Worm (Caenorhabditis elegans) whole organism, young adult: ENCODE data around the gene sym-4.
A peak's percentile ranks its signal among the peaks of the same experiment; 100 is the strongest.

Experiments
- B0336.3 ChIP-seq: fragments of 200-800 bp; sonication (Bioruptor generic); IDR thresholded peaks from 2 replicates; pipeline ENCODE4 v1.3.6; 2022; ENCODE audit warnings: missing genetic modification characterization, missing compliant biosample characterization
- F49E8.2 ChIP-seq: sonication (generic microtip); optimal IDR thresholded peaks from 3 replicates; lab custom pipeline; 2017; ENCODE audit warnings: missing genetic modification characterization, mild to moderate bottlenecking, missing compliant biosample characterization, antibody characterized with exemption, moderate library complexity; ENCODE audit not compliant: insufficient read depth
- F52B5.7 ChIP-seq: sonication (generic microtip); optimal IDR thresholded peaks from 2 replicates; lab custom pipeline; 2016; ENCODE audit warnings: mild to moderate bottlenecking, missing genetic modification characterization, missing compliant biosample characterization
- Y53G8AR.9 ChIP-seq: fragments of 200-800 bp; sonication (Bioruptor generic); conservative IDR thresholded peaks from 2 replicates; pipeline ENCODE4 v1.3.6; 2022; ENCODE audit warnings: missing genetic modification reagents, missing genetic modification characterization, missing compliant biosample characterization
- Y56A3A.18 ChIP-seq: fragments of 200-800 bp; sonication (Bioruptor generic); IDR thresholded peaks from 2 replicates; pipeline ENCODE4 v1.3.6; 2022; ENCODE audit warnings: missing genetic modification reagents, missing genetic modification characterization, missing compliant biosample characterization
- Y79H2A.3 ChIP-seq: fragments of 200-800 bp; sonication (Bioruptor generic); conservative IDR thresholded peaks from 2 replicates; pipeline ENCODE4 v1.3.6; 2022; ENCODE audit warnings: missing genetic modification reagents, missing genetic modification characterization, missing compliant biosample characterization
- Y95B8A.8 ChIP-seq: fragments of 200-800 bp; sonication (Bioruptor generic); IDR thresholded peaks from 2 replicates; pipeline ENCODE4 v1.3.6; 2022; ENCODE audit warnings: missing genetic modification reagents, missing genetic modification characterization, missing compliant biosample characterization
- ZK185.1 ChIP-seq: sonication (generic microtip); optimal IDR thresholded peaks from 2 replicates; lab custom pipeline; 2016; ENCODE audit warnings: mild to moderate bottlenecking, missing genetic modification characterization, missing compliant biosample characterization; ENCODE audit not compliant: poor library complexity, severe bottlenecking
- attf-6 ChIP-seq: fragments of 200-800 bp; sonication (Bioruptor generic); IDR thresholded peaks from 2 replicates; pipeline ENCODE4 v1.3.6; 2022; ENCODE audit warnings: missing genetic modification reagents, missing genetic modification characterization, missing compliant biosample characterization
- bed-1 ChIP-seq: fragments of 200-800 bp; sonication (Bioruptor generic); IDR thresholded peaks from 2 replicates; pipeline ENCODE4 v1.3.6; 2022; ENCODE audit warnings: missing genetic modification reagents, missing genetic modification characterization, missing compliant biosample characterization
- cebp-1 ChIP-seq, 2 experiments: fragments of 200-800 bp in 1 of 2; sonication (Bioruptor generic) in 1 of 2; sonication (generic microtip) in 1 of 2; IDR thresholded peaks in 1 of 2; optimal IDR thresholded peaks in 1 of 2; 2 replicates each; pipeline versions ENCODE4 v1.3.6 to Lab custom; 2017 to 2022; ENCODE audit warnings: missing compliant biosample characterization in 2 of 2, missing genetic modification characterization in 2 of 2, mild to moderate bottlenecking in 1 of 2, missing genetic modification reagents in 1 of 2, moderate library complexity in 1 of 2
- cebp-2 ChIP-seq: fragments of 200-800 bp; sonication (Bioruptor generic); IDR thresholded peaks from 2 replicates; pipeline ENCODE4 v1.3.6; 2022; ENCODE audit warnings: missing genetic modification characterization, missing compliant biosample characterization
- ceh-58 ChIP-seq: fragments of 200-800 bp; sonication (Bioruptor generic); IDR thresholded peaks from 2 replicates; pipeline ENCODE4 v1.3.6; 2022; ENCODE audit warnings: missing genetic modification characterization, missing compliant biosample characterization
- chd-7 ChIP-seq: sonication (generic microtip); optimal IDR thresholded peaks from 2 replicates; lab custom pipeline; 2016; ENCODE audit warnings: mild to moderate bottlenecking, missing genetic modification characterization, moderate library complexity, missing compliant biosample characterization
- dpff-1 ChIP-seq: sonication (generic microtip); optimal IDR thresholded peaks from 2 replicates; lab custom pipeline; 2017; ENCODE audit warnings: mild to moderate bottlenecking, missing genetic modification characterization, missing compliant biosample characterization
- egl-44 ChIP-seq: fragments of 200-800 bp; sonication (Bioruptor generic); IDR thresholded peaks from 2 replicates; pipeline ENCODE4 v1.3.6; 2022; ENCODE audit warnings: missing genetic modification reagents, missing genetic modification characterization, missing compliant biosample characterization
- gei-17 ChIP-seq: fragments of 200-800 bp; sonication (Bioruptor generic); optimal IDR thresholded peaks from 2 replicates; lab custom pipeline; 2018; ENCODE audit warnings: mild to moderate bottlenecking, missing genetic modification characterization, missing compliant biosample characterization
- let-607 ChIP-seq, 2 experiments: fragments of 200-800 bp in 1 of 2; sonication (Bioruptor generic) in 1 of 2; sonication (generic microtip) in 1 of 2; optimal IDR thresholded peaks; 2 replicates each; lab custom pipeline; 2016 to 2018; ENCODE audit warnings: mild to moderate bottlenecking in 2 of 2, missing compliant biosample characterization in 2 of 2, missing genetic modification characterization in 2 of 2, moderate library complexity in 2 of 2, missing genotype in 1 of 2
- lin-35 ChIP-seq, 3 experiments: fragments of 150-350 bp in 2 of 3; sonication (generic microtip) in 1 of 3; optimal IDR thresholded peaks; 2 replicates each; lab custom pipeline; 2014 to 2018; ENCODE audit warnings: missing biosample characterization in 3 of 3, missing genetic modification characterization in 3 of 3, missing genetic modification reagents in 3 of 3
- lsy-27 ChIP-seq: sonication (generic microtip); optimal IDR thresholded peaks from 2 replicates; lab custom pipeline; 2017; ENCODE audit warnings: missing genetic modification characterization, mild to moderate bottlenecking, missing compliant biosample characterization, antibody characterized with exemption, missing genotype, borderline replicate concordance; ENCODE audit not compliant: insufficient read depth
- madf-6 ChIP-seq: fragments of 200-800 bp; sonication (Bioruptor generic); IDR thresholded peaks from 2 replicates; pipeline ENCODE4 v1.3.6; 2022; ENCODE audit warnings: missing genetic modification reagents, missing genetic modification characterization, missing compliant biosample characterization
- madf-8 ChIP-seq: fragments of 200-800 bp; sonication (Bioruptor generic); conservative IDR thresholded peaks from 2 replicates; pipeline ENCODE4 v1.3.6; 2022; ENCODE audit warnings: missing genetic modification reagents, missing genetic modification characterization, missing compliant biosample characterization
- mcd-1 ChIP-seq: fragments of 200-800 bp; sonication (Bioruptor generic); IDR thresholded peaks from 2 replicates; pipeline ENCODE4 v1.3.6; 2022; ENCODE audit warnings: missing genetic modification reagents, missing genetic modification characterization, missing compliant biosample characterization
- nhr-179 ChIP-seq: sonication (generic microtip); optimal IDR thresholded peaks from 2 replicates; lab custom pipeline; 2016; ENCODE audit warnings: mild to moderate bottlenecking, missing genetic modification characterization, missing compliant biosample characterization
- pha-4 ChIP-seq: fragments of 150-350 bp; sonication (generic microtip); optimal IDR thresholded peaks from 2 replicates; lab custom pipeline; 2014; ENCODE audit warnings: missing biosample characterization, missing genetic modification reagents, missing genetic modification characterization
- rcor-1 ChIP-seq: fragments of 200-800 bp; sonication (Bioruptor generic); IDR thresholded peaks from 2 replicates; pipeline ENCODE4 v1.3.6; 2022; ENCODE audit warnings: missing genetic modification reagents, missing genetic modification characterization, missing compliant biosample characterization
- rec-8 ChIP-seq, 2 experiments: sonication (generic microtip); optimal IDR thresholded peaks; 2 replicates each; lab custom pipeline; 2016; ENCODE audit warnings: mild to moderate bottlenecking in 2 of 2, missing genetic modification characterization in 2 of 2, missing genetic modification reagents in 2 of 2, missing genotype in 2 of 2, missing biosample characterization in 1 of 2, missing compliant biosample characterization in 1 of 2, moderate library complexity in 1 of 2
- repo-1 ChIP-seq: sonication (generic microtip); optimal IDR thresholded peaks from 2 replicates; lab custom pipeline; 2017; ENCODE audit warnings: mild to moderate bottlenecking, missing genetic modification characterization, missing compliant biosample characterization
- snpc-4 ChIP-seq, 5 experiments: fragments of 150-350 bp in 1 of 5; sonication (generic microtip) in 4 of 5; optimal IDR thresholded peaks; 2 replicates each; lab custom pipeline; 2014 to 2018; ENCODE audit warnings: missing genetic modification characterization in 5 of 5, missing biosample characterization in 3 of 5, antibody characterized with exemption in 2 of 5, mild to moderate bottlenecking in 2 of 5, missing compliant biosample characterization in 2 of 5, missing genotype in 2 of 5, moderate library complexity in 2 of 5, missing genetic modification reagents in 1 of 5
- somi-1 ChIP-seq: fragments of 200-800 bp; sonication (Bioruptor generic); optimal IDR thresholded peaks from 2 replicates; lab custom pipeline; 2018; ENCODE audit warnings: mild to moderate bottlenecking, missing genetic modification characterization, missing compliant biosample characterization
- tlf-1 ChIP-seq: fragments of 200-800 bp; sonication (Bioruptor generic); optimal IDR thresholded peaks from 2 replicates; lab custom pipeline; 2018; ENCODE audit warnings: mild to moderate bottlenecking, missing genetic modification characterization, missing compliant biosample characterization
- unc-130 ChIP-seq: sonication (generic microtip); optimal IDR thresholded peaks from 2 replicates; lab custom pipeline; 2016; ENCODE audit warnings: missing genetic modification reagents, missing genetic modification characterization, missing compliant biosample characterization
- zfh-2 ChIP-seq: fragments of 200-800 bp; sonication (Bioruptor generic); conservative IDR thresholded peaks from 2 replicates; pipeline ENCODE4 v1.3.6; 2022; ENCODE audit warnings: missing genetic modification reagents, missing genetic modification characterization, missing compliant biosample characterization
- zim-3 ChIP-seq: sonication (generic microtip); optimal IDR thresholded peaks from 2 replicates; lab custom pipeline; 2017; ENCODE audit warnings: mild to moderate bottlenecking, missing genetic modification characterization, moderate library complexity, missing compliant biosample characterization
- ztf-3 ChIP-seq: fragments of 200-800 bp; sonication (Bioruptor generic); optimal IDR thresholded peaks from 2 replicates; lab custom pipeline; 2018; ENCODE audit warnings: mild to moderate bottlenecking, missing genetic modification characterization, missing compliant biosample characterization

The sym-4 gene

DNA sequence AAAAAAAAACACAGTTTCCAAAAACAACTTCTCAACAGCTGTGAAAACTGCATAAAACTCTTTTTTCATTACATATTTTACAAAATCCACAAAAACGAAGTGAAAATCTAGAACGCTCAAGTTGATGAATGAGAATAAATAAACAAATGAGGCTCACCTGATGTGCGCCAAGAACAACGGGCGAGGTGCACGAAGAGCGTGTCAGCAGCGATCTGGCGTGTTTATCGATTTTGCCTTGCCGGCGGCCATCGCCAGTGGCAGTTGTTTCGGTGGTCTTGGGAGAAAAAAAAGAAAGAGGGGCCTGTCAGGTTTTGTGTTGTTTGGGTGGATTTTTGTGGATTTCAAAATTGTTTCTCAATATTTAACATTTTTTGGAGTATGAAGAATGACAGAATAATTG is 4.4 kb upstream of the sym-4 start, which contains the start of gene idhb-1 (continued):
- TF ChIP-seq tlf-1 (GFP tag; lab: Kevin White, UChicago), result no peak
- TF ChIP-seq madf-6 (GFP tag; lab: Robert Waterston, UW), result no peak
- TF ChIP-seq unc-130, result no peak
- TF ChIP-seq ztf-3, result no peak
- TF ChIP-seq somi-1 (GFP tag; lab: Kevin White, UChicago), result no peak
- no peak for TF ChIP-seq Y79H2A.3 (GFP tag; lab: Robert Waterston, UW)
- no peak for TF ChIP-seq Y56A3A.18 (GFP tag; lab: Robert Waterston, UW)
- no peak for TF ChIP-seq ceh-58 (GFP tag; lab: Robert Waterston, UW)
- no peak for TF ChIP-seq attf-6 (GFP tag; lab: Robert Waterston, UW)
- TF ChIP-seq gei-17 (GFP tag; lab: Kevin White, UChicago), result no peak
- peak; percentile 1 for TF ChIP-seq ZK185.1 (tag; lab: Kevin White, UChicago)
- TF ChIP-seq pha-4, result peak; percentile 30

DNA sequence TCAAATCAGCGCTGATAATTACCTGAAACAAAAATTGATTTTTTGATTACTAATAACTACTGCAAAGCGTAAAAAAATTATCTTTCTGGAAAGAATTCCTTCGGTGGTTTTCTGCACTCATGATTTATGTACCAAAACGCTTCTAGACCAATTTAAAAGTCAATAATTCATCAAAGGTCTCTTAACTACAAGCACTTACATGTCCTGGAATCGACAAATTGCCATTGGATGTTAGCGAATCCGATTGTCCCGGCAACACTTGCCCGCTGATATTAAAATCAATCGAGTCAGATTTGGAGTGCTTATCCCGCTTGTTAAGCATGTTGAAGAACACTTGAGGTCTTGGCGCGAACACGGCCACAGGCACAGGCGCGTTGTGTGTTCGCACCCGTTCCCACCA is 4.3 kb downstream of the sym-4 start:
- TF ChIP-seq nhr-179 (tag; lab: Kevin White, UChicago), result no peak
- TF ChIP-seq cebp-2 (GFP tag; lab: Robert Waterston, UW), result 0 out of 2 replicates have a peak, but pooled peaks have one; percentile 44
- TF ChIP-seq madf-8 (GFP tag; lab: Robert Waterston, UW), result no peak
- no peak for TF ChIP-seq B0336.3 (GFP tag; lab: Robert Waterston, UW)

DNA sequence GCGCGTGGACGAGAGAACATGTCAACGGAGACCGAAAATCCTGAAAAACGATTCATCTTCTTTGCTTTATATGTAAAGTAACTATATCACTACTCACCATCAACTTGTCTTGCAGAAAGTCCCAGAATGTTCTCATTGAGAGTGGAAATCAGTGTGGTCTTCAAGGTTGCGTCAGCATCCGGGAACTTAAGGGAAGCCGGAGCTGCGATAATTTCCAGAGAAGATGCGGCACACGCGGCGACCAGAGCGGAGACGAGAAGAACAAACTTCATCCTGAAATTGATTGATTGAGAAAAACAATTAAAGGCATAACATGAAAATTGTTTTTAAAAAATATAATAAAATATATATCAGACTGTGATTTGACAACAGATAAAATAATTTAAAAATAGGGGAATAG is 5.2 kb downstream of the sym-4 start, which contains the start of gene vha-20:
Gene vha-20, minus strand, starts transcription at position 273 of the 400 bp plus-strand sequence.
- TF ChIP-seq chd-7 (peak; percentile 55), rcor-1 (GFP tag; lab: Robert Waterston, UW) (no peak), snpc-4 (GFP tag; optimal IDR thresholded peaks at IDR 0.05; lab: Kevin White, UChicago) (no peak), snpc-4 (tag; optimal IDR thresholded peaks at IDR 0.05; lab: Kevin White, UChicago) (peak in 1 of 4 experiments; percentile 8), Y95B8A.8 (GFP tag; lab: Robert Waterston, UW) (0 out of 2 replicates have a peak, but pooled peaks have one; percentile 6), F52B5.7 (tag; lab: Kevin White, UChicago) (peak; percentile 13), lin-35 (GFP tag; optimal IDR thresholded peaks at IDR 0.05; lab: Kevin White, UChicago) (no peak), F49E8.2 (no peak), bed-1 (GFP tag; lab: Robert Waterston, UW) (no peak), zfh-2 (GFP tag; lab: Robert Waterston, UW) (0 out of 2 replicates have a peak, but pooled peaks have one; percentile 8), Y56A3A.18 (GFP tag; lab: Robert Waterston, UW) (peak; percentile 25; the same call in 1 of the 2 replicates), lsy-27 (tag; lab: Kevin White, UChicago) (no peak), repo-1 (peak; percentile 11), let-607 (tag; optimal IDR thresholded peaks at IDR 0.05; lab: Kevin White, UChicago) (peak in 1 of 2 experiments; percentile 16), egl-44 (GFP tag; lab: Robert Waterston, UW) (0 out of 2 replicates have a peak, but pooled peaks have one; percentile 19), B0336.3 (GFP tag; lab: Robert Waterston, UW) (peak; percentile 35; the same call in 1 of the 2 replicates), mcd-1 (GFP tag; lab: Robert Waterston, UW) (peak; percentile 33; the same call in 1 of the 2 replicates), rec-8 (tag; optimal IDR thresholded peaks at IDR 0.05; lab: Kevin White, UChicago) (no peak), dpff-1 (tag; lab: Kevin White, UChicago) (no peak), cebp-1 (GFP tag; IDR thresholded peaks at IDR 0.05; lab: Robert Waterston, UW) (no peak), cebp-1 (tag; optimal IDR thresholded peaks at IDR 0.05; lab: Kevin White, UChicago) (peak; percentile 13), Y53G8AR.9 (GFP tag; lab: Robert Waterston, UW) (peak; percentile 52; the same call in 1 of the 2 replicates), zim-3 (tag; lab: Kevin White, UChicago) (peak; percentile 25)
